Fruit fly (Drosophila melanogaster) whole organism, embryonic: ENCODE results near the gene CG9503.

Experiments
- CG10274 ChIP-seq: fragments of 200-800 bp; sonication (Bioruptor generic); optimal IDR thresholded peaks from 3 replicates; lab custom pipeline; 2017; ENCODE audit warnings: missing biosample characterization, mild to moderate bottlenecking, missing genetic modification characterization
- CG10543 ChIP-seq: fragments of 200-800 bp; sonication (Bioruptor generic); optimal IDR thresholded peaks from 3 replicates; lab custom pipeline; 2017; ENCODE audit warnings: missing biosample characterization, mild to moderate bottlenecking, missing genetic modification characterization, moderate library complexity
- CG13296 ChIP-seq: fragments of 200-800 bp; sonication (Bioruptor generic); optimal IDR thresholded peaks from 3 replicates; lab custom pipeline; 2018; ENCODE audit warnings: missing biosample characterization, mild to moderate bottlenecking, missing genetic modification characterization
- CG13894 ChIP-seq: fragments of 200-800 bp; sonication (Bioruptor generic); optimal IDR thresholded peaks from 3 replicates; lab custom pipeline; 2018; ENCODE audit warnings: missing biosample characterization, mild to moderate bottlenecking, missing genetic modification characterization, moderate library complexity
- CG14441 ChIP-seq: fragments of 200-800 bp; sonication (Bioruptor generic); IDR thresholded peaks from 2 replicates; pipeline ENCODE4 v1.3.6; 2022; ENCODE audit warnings: missing biosample characterization, missing genetic modification characterization
- CG14965 ChIP-seq: fragments of 200-800 bp; sonication (Bioruptor generic); optimal IDR thresholded peaks from 2 replicates; lab custom pipeline; 2016; ENCODE audit warnings: missing biosample characterization, missing genetic modification characterization, borderline replicate concordance
- CG18764 ChIP-seq: fragments of 200-800 bp; sonication (Bioruptor generic); optimal IDR thresholded peaks from 3 replicates; lab custom pipeline; 2016; ENCODE audit warnings: missing biosample characterization, missing genetic modification characterization
- CG2120 ChIP-seq: fragments of 200-800 bp; sonication (Bioruptor generic); optimal IDR thresholded peaks from 3 replicates; lab custom pipeline; 2016; ENCODE audit warnings: missing biosample characterization, missing genetic modification characterization
- CG2199 ChIP-seq: fragments of 200-800 bp; sonication (Bioruptor generic); IDR thresholded peaks from 3 replicates; pipeline ENCODE4 v1.3.6; 2022; ENCODE audit warnings: missing biosample characterization, missing genetic modification characterization
- CG32532 ChIP-seq: fragments of 200-800 bp; sonication (Bioruptor generic); IDR thresholded peaks from 2 replicates; pipeline ENCODE4 v1.3.6; 2022; ENCODE audit warnings: missing biosample characterization, missing genetic modification characterization
- CG34376 ChIP-seq: fragments of 200-800 bp; sonication (Bioruptor generic); optimal IDR thresholded peaks from 2 replicates; lab custom pipeline; 2018; ENCODE audit warnings: missing biosample characterization, mild to moderate bottlenecking, missing genetic modification characterization
- CG4730 ChIP-seq: fragments of 200-800 bp; sonication (Bioruptor generic); IDR thresholded peaks from 2 replicates; pipeline ENCODE4 v1.3.6; 2022; ENCODE audit warnings: missing biosample characterization, missing genetic modification characterization
- CG5953 ChIP-seq: fragments of 200-800 bp; sonication (Bioruptor generic); IDR thresholded peaks from 2 replicates; pipeline ENCODE4 v1.3.6; 2022; ENCODE audit warnings: missing biosample characterization, missing genetic modification characterization
- CG6854 ChIP-seq: fragments of 200-800 bp; sonication (Bioruptor generic); optimal IDR thresholded peaks from 3 replicates; lab custom pipeline; 2017; ENCODE audit warnings: missing biosample characterization, mild to moderate bottlenecking, missing genetic modification characterization
- CG7556 ChIP-seq: fragments of 200-800 bp; sonication (Bioruptor generic); optimal IDR thresholded peaks from 2 replicates; lab custom pipeline; 2017; ENCODE audit warnings: missing biosample characterization, mild to moderate bottlenecking, missing genetic modification characterization
- CG8290 ChIP-seq, 3 experiments: fragments of 200-800 bp; sonication (Bioruptor generic); optimal IDR thresholded peaks; 2 replicates each; lab custom pipeline; 2016 to 2019; ENCODE audit warnings: missing biosample characterization in 3 of 3, missing genetic modification characterization in 3 of 3, mild to moderate bottlenecking in 2 of 3, moderate library complexity in 1 of 3
- CG9215 ChIP-seq: fragments of 200-800 bp; sonication (Bioruptor generic); IDR thresholded peaks from 2 replicates; pipeline ENCODE4 v1.3.6; 2022; ENCODE audit warnings: missing biosample characterization, missing genetic modification characterization
- CTCF ChIP-seq: fragments of 200-800 bp; sonication (Bioruptor generic); optimal IDR thresholded peaks from 2 replicates; lab custom pipeline; 2017; ENCODE audit warnings: missing biosample characterization, mild to moderate bottlenecking, missing genetic modification characterization, moderate library complexity
- Drgx ChIP-seq: fragments of 200-800 bp; sonication (Bioruptor generic); IDR thresholded peaks from 2 replicates; pipeline ENCODE4 v1.3.6; 2022; ENCODE audit warnings: missing biosample characterization, missing genetic modification characterization
- Gug ChIP-seq: fragments of 200-800 bp; sonication (Bioruptor generic); IDR thresholded peaks from 4 replicates; pipeline ENCODE4 v1.3.6; 2022; ENCODE audit warnings: missing biosample characterization, missing genetic modification characterization
- Lpt ChIP-seq: fragments of >200 bp; optimal IDR thresholded peaks from 2 replicates; lab custom pipeline; 2018; ENCODE audit warnings: missing biosample characterization, missing genetic modification characterization
- Mad ChIP-seq: fragments of 200-800 bp; sonication (Bioruptor generic); optimal IDR thresholded peaks from 2 replicates; lab custom pipeline; 2016; ENCODE audit warnings: missing biosample characterization, missing genetic modification characterization
- Med ChIP-seq: fragments of 200-800 bp; sonication (Bioruptor generic); peaks from one replicate; lab custom pipeline; 2016; ENCODE audit warnings: missing biosample characterization, missing genetic modification characterization, mild to moderate bottlenecking, inconsistent platforms, moderate library complexity
- Nf-YB ChIP-seq: fragments of 200-800 bp; sonication (Bioruptor generic); optimal IDR thresholded peaks from 3 replicates; lab custom pipeline; 2019; ENCODE audit warnings: missing biosample characterization, mild to moderate bottlenecking, missing genetic modification characterization, moderate library complexity
- Rfx ChIP-seq: fragments of 200-800 bp; sonication (Bioruptor generic); IDR thresholded peaks from 2 replicates; pipeline ENCODE4 v1.3.6; 2022; ENCODE audit warnings: missing biosample characterization, missing genetic modification characterization
- Xrp1 ChIP-seq: fragments of 200-800 bp; sonication (Bioruptor generic); IDR thresholded peaks from 2 replicates; pipeline ENCODE4 v1.3.6; 2022; ENCODE audit warnings: missing biosample characterization, missing genetic modification characterization
- ara ChIP-seq: fragments of 200-800 bp; sonication (Bioruptor generic); IDR thresholded peaks from 2 replicates; pipeline ENCODE4 v1.3.6; 2022; ENCODE audit warnings: missing biosample characterization, missing genetic modification characterization
- ase ChIP-seq: fragments of 200-800 bp; sonication (Bioruptor generic); IDR thresholded peaks from 3 replicates; pipeline ENCODE4 v1.3.6; 2022; ENCODE audit warnings: missing biosample characterization, missing genetic modification characterization
- cas ChIP-seq: fragments of 200-800 bp; sonication (Bioruptor generic); IDR thresholded peaks from 2 replicates; pipeline ENCODE4 v1.3.6; 2022; ENCODE audit warnings: missing biosample characterization, missing genetic modification characterization
- chinmo ChIP-seq: fragments of 200-800 bp; sonication (Bioruptor generic); IDR thresholded peaks from 4 replicates; pipeline ENCODE4 v1.3.6; 2022; ENCODE audit warnings: missing biosample characterization, missing genetic modification characterization; ENCODE audit not compliant: partially characterized antibody
- crol ChIP-seq: fragments of 200-800 bp; sonication (Bioruptor generic); IDR thresholded peaks from 2 replicates; pipeline ENCODE4 v1.3.6; 2022; ENCODE audit warnings: missing biosample characterization, missing genetic modification characterization
- ftz-f1 ChIP-seq: fragments of 200-800 bp; sonication (Bioruptor generic); optimal IDR thresholded peaks from 2 replicates; lab custom pipeline; 2016; ENCODE audit warnings: missing biosample characterization, missing genetic modification characterization
- fu2 ChIP-seq: fragments of 200-800 bp; sonication (Bioruptor generic); optimal IDR thresholded peaks from 2 replicates; lab custom pipeline; 2016; ENCODE audit warnings: missing biosample characterization, missing genetic modification characterization
- gem ChIP-seq: fragments of 200-800 bp; sonication (Bioruptor generic); optimal IDR thresholded peaks from 2 replicates; lab custom pipeline; 2019; ENCODE audit warnings: missing biosample characterization, mild to moderate bottlenecking, missing genetic modification characterization, moderate library complexity
- grau ChIP-seq: fragments of 200-800 bp; optimal IDR thresholded peaks from 3 replicates; lab custom pipeline; 2019; ENCODE audit warnings: missing biosample characterization, mild to moderate bottlenecking, missing genetic modification characterization, moderate library complexity
- ham ChIP-seq: fragments of 200-800 bp; sonication (Bioruptor generic); IDR thresholded peaks from 2 replicates; pipeline ENCODE4 v1.3.6; 2022; ENCODE audit warnings: missing biosample characterization, missing genetic modification characterization
- hbn ChIP-seq: fragments of 200-800 bp; sonication (Bioruptor generic); IDR thresholded peaks from 2 replicates; pipeline ENCODE4 v1.3.6; 2022; ENCODE audit warnings: missing biosample characterization, missing genetic modification characterization; ENCODE audit not compliant: partially characterized antibody
- hth ChIP-seq: fragments of >200 bp; optimal IDR thresholded peaks from 2 replicates; lab custom pipeline; 2017; ENCODE audit warnings: inconsistent platforms
- lbe ChIP-seq: fragments of 200-800 bp; sonication (Bioruptor generic); optimal IDR thresholded peaks from 2 replicates; lab custom pipeline; 2016; ENCODE audit warnings: missing biosample characterization, mild to moderate bottlenecking, missing genetic modification characterization
- lilli ChIP-seq: fragments of 200-800 bp; sonication (Bioruptor generic); optimal IDR thresholded peaks from 3 replicates; lab custom pipeline; 2016; ENCODE audit warnings: missing biosample characterization, missing genetic modification characterization
- mld ChIP-seq: fragments of 200-800 bp; sonication (Bioruptor generic); IDR thresholded peaks from 3 replicates; pipeline ENCODE4 v1.3.6; 2022; ENCODE audit warnings: missing biosample characterization, missing genetic modification characterization; ENCODE audit not compliant: partially characterized antibody
- row ChIP-seq: fragments of 200-800 bp; sonication (Bioruptor generic); IDR thresholded peaks from 3 replicates; pipeline ENCODE4 v1.3.6; 2022; ENCODE audit warnings: missing biosample characterization, missing genetic modification characterization
- sd ChIP-seq: fragments of 200-800 bp; sonication (Bioruptor generic); optimal IDR thresholded peaks from 3 replicates; lab custom pipeline; 2018; ENCODE audit warnings: missing biosample characterization, mild to moderate bottlenecking, missing genetic modification characterization, moderate library complexity
- sqz ChIP-seq: fragments of 200-800 bp; sonication (Bioruptor generic); optimal IDR thresholded peaks from 3 replicates; lab custom pipeline; 2018; ENCODE audit warnings: missing biosample characterization, mild to moderate bottlenecking, missing genetic modification characterization
- vvl ChIP-seq: fragments of 200-800 bp; sonication (Bioruptor generic); IDR thresholded peaks from 2 replicates; pipeline ENCODE4 v1.3.6; 2022; ENCODE audit warnings: missing biosample characterization, missing genetic modification characterization
- yki ChIP-seq: fragments of >200 bp; optimal IDR thresholded peaks from 3 replicates; lab custom pipeline; 2018

CG9503 gene

DNA sequence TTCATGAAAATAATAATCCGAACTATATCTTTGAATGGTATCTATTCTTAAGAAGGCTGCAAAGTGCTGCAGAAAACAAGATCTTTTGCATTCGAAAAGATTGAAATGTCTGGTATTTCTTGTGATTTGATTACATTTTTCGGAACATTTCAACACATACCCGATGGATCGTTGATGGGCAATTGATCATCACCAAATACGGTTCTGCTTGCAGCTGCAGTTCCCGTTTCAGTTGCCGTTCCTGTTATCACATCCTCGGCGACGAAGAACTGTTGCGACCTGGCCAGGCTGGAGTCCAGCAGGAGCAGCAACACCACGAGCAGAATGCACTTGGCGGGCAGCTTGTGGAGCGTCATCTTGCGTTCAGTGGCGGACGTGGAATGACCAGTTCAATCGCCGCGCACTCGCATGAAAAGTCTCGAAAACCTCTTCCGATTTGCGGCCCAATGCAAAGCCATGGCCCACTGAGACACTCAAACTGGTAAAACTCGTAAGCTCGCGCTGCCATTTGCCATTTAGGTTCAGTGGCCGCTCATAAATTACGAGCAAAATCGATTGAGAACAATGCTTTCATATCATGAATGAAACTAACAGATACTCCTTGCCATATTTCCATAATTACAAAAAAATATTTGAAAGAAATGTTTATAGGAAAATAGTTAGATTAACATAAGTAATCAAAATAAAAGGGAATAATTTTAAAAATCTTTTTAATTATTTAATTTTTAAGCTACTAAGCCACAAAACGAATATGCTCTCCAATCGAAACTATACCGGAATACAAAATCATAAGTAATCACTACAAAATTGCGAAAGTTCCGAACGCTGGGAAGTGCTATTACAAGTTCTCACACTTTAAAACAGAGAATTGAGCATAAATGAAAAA lies 12.6 kb downstream of the CG9503 start, which contains the start of gene CG14406:
Gene CG14406 (minus strand): TSS at position 382 of the 886 bp plus-strand sequence.
- 0 out of 3 replicates have a peak, but pooled peaks have one; percentile 15 for TF ChIP-seq ase (GFP tag; lab: Robert Waterston, UW)
- peak; percentile 84 for TF ChIP-seq CG14965 (GFP tag; lab: Kevin White, UChicago)
- TF ChIP-seq Nf-YB (GFP tag; lab: Kevin White, UChicago), result no peak
- TF ChIP-seq Mad (GFP tag; lab: Kevin White, UChicago), result no peak
- peak; percentile 48 for TF ChIP-seq Med (GFP tag; lab: Kevin White, UChicago)
- no peak for TF ChIP-seq CG34376
- TF ChIP-seq CG9215 (GFP tag; lab: Robert Waterston, UW), result no peak
- no peak for TF ChIP-seq CG18764 (GFP tag; lab: Kevin White, UChicago)
- peak; percentile 81 for TF ChIP-seq CTCF (GFP tag; lab: Kevin White, UChicago)
- peak; percentile 75 for TF ChIP-seq Lpt
- no peak for TF ChIP-seq CG4730
- no peak for TF ChIP-seq hbn (GFP tag; lab: Robert Waterston, UW)
- no peak for TF ChIP-seq lbe (GFP tag; lab: Kevin White, UChicago)
- TF ChIP-seq CG5953 (GFP tag; lab: Robert Waterston, UW), result 0 out of 2 replicates have a peak, but pooled peaks have one; percentile 34
- 0 out of 2 replicates have a peak, but pooled peaks have one; percentile 15 for TF ChIP-seq Rfx
- 0 out of 2 replicates have a peak, but pooled peaks have one; percentile 39 for TF ChIP-seq Drgx
- TF ChIP-seq Xrp1, result no peak
- no peak for TF ChIP-seq cas
- TF ChIP-seq CG14441, result no peak
- no peak for TF ChIP-seq mld
- TF ChIP-seq CG13894 (tag; lab: Kevin White, UChicago), result no peak
- TF ChIP-seq Gug (GFP tag; lab: Robert Waterston, UW), result no peak

DNA sequence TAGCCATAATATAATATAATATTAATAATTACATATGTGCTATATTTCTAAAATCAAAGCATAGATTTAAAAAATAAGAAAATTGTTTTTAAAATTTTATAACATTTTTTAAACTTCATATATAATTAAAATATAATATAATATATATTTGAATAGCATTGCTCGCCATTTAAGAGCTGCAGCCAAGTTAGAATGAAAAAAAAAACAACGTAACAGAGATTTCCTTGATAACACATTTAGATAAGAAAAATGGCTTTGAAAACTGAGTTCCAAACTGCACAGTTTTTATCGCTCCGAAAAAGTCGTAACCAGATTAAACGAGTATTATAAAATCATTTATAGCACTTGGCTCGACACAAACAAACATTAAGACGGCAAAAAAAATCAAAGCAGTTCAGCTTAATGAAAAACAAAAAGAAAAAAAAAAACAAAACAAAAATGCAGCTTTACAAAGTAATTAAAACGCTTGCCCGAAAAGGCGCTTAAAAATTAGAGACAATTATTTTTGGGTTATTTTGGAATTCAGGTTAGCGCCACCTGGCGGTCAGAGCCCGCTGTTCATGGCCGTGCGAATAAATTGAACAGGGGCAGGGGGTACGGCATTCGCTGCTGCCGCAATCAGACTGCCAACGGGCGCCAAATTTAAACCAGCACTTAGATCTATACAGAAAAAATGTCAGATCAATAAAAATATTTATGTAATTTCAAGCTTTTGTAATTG lies 13.5 kb downstream of the CG9503 start, which contains the start of gene fiz:
Gene fiz (minus strand): TSS at position 51 of the 721 bp plus-strand sequence.
- TF ChIP-seq CG32532 (peak; percentile 19; the same call in 1 of the 2 replicates), Lpt (no peak), CG6854 (no peak), yki (lab: Kevin White, UChicago) (no peak), CG7556 (GFP tag; lab: Kevin White, UChicago) (no peak), ara (0 out of 2 replicates have a peak, but pooled peaks have one; percentile 5), CG14965 (GFP tag; lab: Kevin White, UChicago) (peak; percentile 55), CG10274 (GFP tag; lab: Kevin White, UChicago) (peak; percentile 39), sd (tag; lab: Kevin White, UChicago) (peak; percentile 9), chinmo (GFP tag; lab: Robert Waterston, UW) (0 out of 4 replicates have a peak, but pooled peaks have one; percentile 40), CTCF (GFP tag; lab: Kevin White, UChicago) (peak; percentile 88), crol (GFP tag; lab: Robert Waterston, UW) (peak; percentile 10; the same call in 1 of the 2 replicates), Med (GFP tag; lab: Kevin White, UChicago) (peak; percentile 57), sqz (GFP tag; lab: Kevin White, UChicago) (peak; percentile 24), gem (tag; lab: Kevin White, UChicago) (peak; percentile 9), CG2199 (GFP tag; lab: Robert Waterston, UW) (0 out of 3 replicates have a peak, but pooled peaks have one; percentile 71), ftz-f1 (GFP tag; lab: Kevin White, UChicago) (peak; percentile 47)

DNA sequence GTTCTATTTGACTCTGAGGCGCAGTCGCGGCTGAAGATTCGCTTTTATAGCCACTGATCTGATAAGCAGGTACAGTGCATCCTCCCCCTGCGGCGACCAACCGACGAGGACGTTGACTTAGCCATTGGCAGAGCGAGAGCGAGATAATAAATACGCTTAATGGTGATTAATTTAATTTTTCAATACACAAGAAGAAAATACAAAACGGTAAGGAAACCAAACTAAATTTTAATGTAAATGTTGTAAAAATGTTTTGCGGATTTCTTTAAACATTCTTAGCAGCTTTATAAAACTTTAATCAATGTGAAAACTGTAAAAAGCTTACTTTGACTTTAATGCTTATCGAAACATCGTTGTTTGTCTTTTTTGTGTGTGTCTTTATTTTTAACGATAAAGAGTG lies 14.2 kb downstream of the CG9503 start:
- TF ChIP-seq hth (lab: Kevin White, UChicago), result no peak
- TF ChIP-seq Rfx, result 0 out of 2 replicates have a peak, but pooled peaks have one; percentile 13
- no peak for TF ChIP-seq CG8290 (GFP tag; optimal IDR thresholded peaks at IDR 0.05; lab: Kevin White, UChicago)
- TF ChIP-seq CG8290 (tag; optimal IDR thresholded peaks at IDR 0.05; lab: Kevin White, UChicago), result peak in 1 of 2 experiments; percentile 8
- peak; percentile 4 for TF ChIP-seq CG10543
- TF ChIP-seq lilli, result no peak
- no peak for TF ChIP-seq ham (GFP tag; lab: Robert Waterston, UW)
- TF ChIP-seq row (GFP tag; lab: Robert Waterston, UW), result peak; percentile 40; the same call in 2 of the 3 replicates
- peak; percentile 76 for TF ChIP-seq grau (tag; lab: Kevin White, UChicago)
- no peak for TF ChIP-seq CG13296
- TF ChIP-seq CG2120 (GFP tag; lab: Kevin White, UChicago), result peak; percentile 9
- TF ChIP-seq fu2, result no peak
- no peak for TF ChIP-seq vvl (GFP tag; lab: Robert Waterston, UW)
- peak; percentile 48 for TF ChIP-seq Med (GFP tag; lab: Kevin White, UChicago)
